Worm (Caenorhabditis elegans) whole organism, L2 larva: ENCODE data around the gene arp-1.
"Not testable (repeated sequence)": the region's sequence is repeated elsewhere in the genome, so short reads cannot be mapped to it uniquely, and the experiment has no call there.

Experiments
- aly-2 ChIP-seq: fragments of 150-350 bp; optimal IDR thresholded peaks from 2 replicates; lab custom pipeline; 2014; ENCODE audit warnings: missing biosample characterization, missing genetic modification characterization
- ceh-82 ChIP-seq: fragments of 150-350 bp; optimal IDR thresholded peaks from 2 replicates; lab custom pipeline; 2014; ENCODE audit warnings: missing biosample characterization, missing genetic modification characterization
- lin-13 ChIP-seq: fragments of 150-350 bp; optimal IDR thresholded peaks from 2 replicates; lab custom pipeline; 2014; ENCODE audit warnings: missing biosample characterization, missing genetic modification reagents, missing genetic modification characterization
- nhr-10 ChIP-seq: sonication (generic microtip); optimal IDR thresholded peaks from 2 replicates; lab custom pipeline; 2017; ENCODE audit warnings: missing biosample characterization, missing genetic modification characterization
- ztf-1 ChIP-seq: fragments of 200-800 bp; sonication (Bioruptor generic); conservative IDR thresholded peaks from 2 replicates; pipeline ENCODE4 v1.3.6; 2022; ENCODE audit warnings: missing genetic modification characterization, missing compliant biosample characterization

DNA sequence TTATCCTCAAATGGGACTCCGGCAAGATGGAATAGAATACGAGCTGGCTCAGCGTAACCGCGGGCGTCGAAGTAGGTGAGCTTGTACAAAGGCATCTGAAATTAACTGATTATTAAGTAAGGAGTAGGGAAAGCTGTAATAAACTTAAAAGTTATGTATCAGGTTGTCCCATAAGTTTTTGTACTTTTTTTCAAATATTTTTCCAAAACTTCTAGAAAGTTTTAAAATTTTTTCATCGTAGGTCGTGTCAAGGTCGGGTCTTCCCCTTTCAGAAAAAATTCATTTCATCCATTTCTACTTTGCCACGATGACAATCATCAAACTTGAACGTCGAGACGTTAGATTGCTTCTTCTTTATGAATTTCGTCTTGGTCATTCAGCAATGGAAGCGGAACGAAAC lies 51.7 kb downstream of the arp-1 start, which contains the start of gene gst-39:
- TF ChIP-seq ztf-1 (GFP tag; lab: Robert Waterston, UW); nhr-10 (tag; lab: Kevin White, UChicago); ceh-82; aly-2; lin-13 (GFP tag; lab: Kevin White, UChicago): not testable (repeated sequence)
